Fruit fly (Drosophila melanogaster) whole organism, embryonic: Measurements from ENCODE around the gene gdl.
A peak's percentile ranks its signal among the peaks of the same experiment; 100 is the strongest.

Experiments
- ATbp ChIP-seq: fragments of 200-800 bp; sonication (Bioruptor generic); optimal IDR thresholded peaks from 2 replicates; lab custom pipeline; 2017; ENCODE audit warnings: missing biosample characterization, mild to moderate bottlenecking, missing genetic modification characterization, missing genetic modification reagents
- Atf3 ChIP-seq: fragments of 200-800 bp; sonication (Bioruptor generic); optimal IDR thresholded peaks from 3 replicates; lab custom pipeline; 2016; ENCODE audit warnings: missing biosample characterization, missing genetic modification characterization
- Blimp-1 ChIP-seq: fragments of 200-800 bp; sonication (Bioruptor generic); optimal IDR thresholded peaks from 3 replicates; lab custom pipeline; 2018; ENCODE audit warnings: missing biosample characterization, missing genetic modification characterization, mild to moderate bottlenecking, moderate library complexity, missing genetic modification reagents
- BtbVII ChIP-seq: fragments of 200-800 bp; sonication (Bioruptor generic); optimal IDR thresholded peaks from 3 replicates; lab custom pipeline; 2017; ENCODE audit warnings: missing biosample characterization, mild to moderate bottlenecking, missing genetic modification characterization
- CG10979 ChIP-seq: fragments of 200-800 bp; sonication (Bioruptor generic); optimal IDR thresholded peaks from 2 replicates; lab custom pipeline; 2018; ENCODE audit warnings: missing biosample characterization, mild to moderate bottlenecking, missing genetic modification characterization, moderate library complexity
- CG11696 ChIP-seq: fragments of 200-800 bp; sonication (Bioruptor generic); IDR thresholded peaks from 2 replicates; pipeline ENCODE4 v1.3.6; 2022; ENCODE audit warnings: missing biosample characterization, missing genetic modification characterization
- CG1603 ChIP-seq: fragments of 200-800 bp; sonication (Bioruptor generic); optimal IDR thresholded peaks from 2 replicates; lab custom pipeline; 2019; ENCODE audit warnings: missing biosample characterization, mild to moderate bottlenecking, missing genetic modification characterization, moderate library complexity
- CG1647 ChIP-seq: fragments of 200-800 bp; sonication (Bioruptor generic); optimal IDR thresholded peaks from 3 replicates; lab custom pipeline; 2016; ENCODE audit warnings: missing biosample characterization, missing genetic modification characterization
- CG16863 ChIP-seq: fragments of 200-800 bp; sonication (Bioruptor generic); optimal IDR thresholded peaks from 3 replicates; lab custom pipeline; 2016; ENCODE audit warnings: missing biosample characterization, missing genetic modification characterization
- CG17328 ChIP-seq: fragments of 200-800 bp; sonication (Bioruptor generic); IDR thresholded peaks from 2 replicates; pipeline ENCODE4 v1.3.6; 2022; ENCODE audit warnings: missing biosample characterization, missing genetic modification characterization
- CG18011 ChIP-seq: fragments of 200-800 bp; sonication (Bioruptor generic); optimal IDR thresholded peaks from 2 replicates; lab custom pipeline; 2017; ENCODE audit warnings: missing biosample characterization, missing genetic modification characterization, mild to moderate bottlenecking, moderate library complexity, missing genotype
- CG2875 ChIP-seq: fragments of 200-800 bp; sonication (Bioruptor generic); optimal IDR thresholded peaks from 2 replicates; lab custom pipeline; 2017; ENCODE audit warnings: missing biosample characterization, mild to moderate bottlenecking, missing genetic modification characterization, missing genetic modification reagents
- CG43689 ChIP-seq: fragments of 200-800 bp; sonication (Bioruptor generic); IDR thresholded peaks from 2 replicates; pipeline ENCODE4 v1.3.6; 2022; ENCODE audit warnings: missing biosample characterization, missing genetic modification characterization
- CG5180 ChIP-seq: fragments of 200-800 bp; sonication (Bioruptor generic); optimal IDR thresholded peaks from 3 replicates; lab custom pipeline; 2017; ENCODE audit warnings: missing biosample characterization, missing genetic modification characterization, mild to moderate bottlenecking, moderate library complexity, missing genetic modification reagents
- CG5953 ChIP-seq: fragments of 200-800 bp; sonication (Bioruptor generic); IDR thresholded peaks from 2 replicates; pipeline ENCODE4 v1.3.6; 2022; ENCODE audit warnings: missing biosample characterization, missing genetic modification characterization
- CG6689 ChIP-seq: fragments of 200-800 bp; sonication (Bioruptor generic); IDR thresholded peaks from 2 replicates; pipeline ENCODE4 v1.3.6; 2022; ENCODE audit warnings: missing biosample characterization, missing genetic modification characterization
- CG8388 ChIP-seq: fragments of 200-800 bp; sonication (Bioruptor generic); optimal IDR thresholded peaks from 2 replicates; lab custom pipeline; 2019; ENCODE audit warnings: missing biosample characterization, mild to moderate bottlenecking, missing genetic modification characterization, moderate library complexity
- CG9932 ChIP-seq: fragments of 200-800 bp; sonication (Bioruptor generic); IDR thresholded peaks from 2 replicates; pipeline ENCODE4 v1.3.6; 2022; ENCODE audit warnings: missing biosample characterization, missing genetic modification characterization
- CoRest ChIP-seq: fragments of 200-800 bp; sonication (Bioruptor generic); optimal IDR thresholded peaks from 3 replicates; lab custom pipeline; 2018; ENCODE audit warnings: missing biosample characterization, mild to moderate bottlenecking, missing genetic modification characterization, moderate library complexity
- Dip3 ChIP-seq: fragments of 200-800 bp; sonication (Bioruptor generic); optimal IDR thresholded peaks from 3 replicates; lab custom pipeline; 2016; ENCODE audit warnings: missing biosample characterization, missing genetic modification characterization
- Drgx ChIP-seq: fragments of 200-800 bp; sonication (Bioruptor generic); IDR thresholded peaks from 2 replicates; pipeline ENCODE4 v1.3.6; 2022; ENCODE audit warnings: missing biosample characterization, missing genetic modification characterization
- Ets65A ChIP-seq: fragments of 200-800 bp; sonication (Bioruptor generic); peaks from one replicate; lab custom pipeline; 2016; ENCODE audit warnings: missing biosample characterization, missing genetic modification characterization
- Fer3 ChIP-seq: fragments of 200-800 bp; sonication (Bioruptor generic); optimal IDR thresholded peaks from 2 replicates; lab custom pipeline; 2018; ENCODE audit warnings: missing biosample characterization, mild to moderate bottlenecking, missing genetic modification characterization, moderate library complexity
- Hand ChIP-seq: fragments of 200-800 bp; sonication (Bioruptor generic); optimal IDR thresholded peaks from 2 replicates; lab custom pipeline; 2017; ENCODE audit warnings: mild to moderate bottlenecking, missing biosample characterization, missing genetic modification reagents, missing genetic modification characterization
- Vsx1 ChIP-seq: fragments of 200-800 bp; sonication (Bioruptor generic); optimal IDR thresholded peaks from 2 replicates; lab custom pipeline; 2017; ENCODE audit warnings: missing biosample characterization, mild to moderate bottlenecking, missing genetic modification characterization, missing genetic modification reagents
- Xbp1 ChIP-seq: fragments of 200-800 bp; sonication (Bioruptor generic); optimal IDR thresholded peaks from 3 replicates; lab custom pipeline; 2016; ENCODE audit warnings: missing biosample characterization, mild to moderate bottlenecking, missing genetic modification characterization
- Xrp1 ChIP-seq: fragments of 200-800 bp; sonication (Bioruptor generic); IDR thresholded peaks from 2 replicates; pipeline ENCODE4 v1.3.6; 2022; ENCODE audit warnings: missing biosample characterization, missing genetic modification characterization
- abd-A ChIP-seq: fragments of 200-800 bp; sonication (Bioruptor generic); optimal IDR thresholded peaks from 3 replicates; lab custom pipeline; 2019; ENCODE audit warnings: missing biosample characterization, mild to moderate bottlenecking, missing genetic modification characterization, moderate library complexity
- amos ChIP-seq: fragments of 200-800 bp; sonication (Bioruptor generic); IDR thresholded peaks from 2 replicates; pipeline ENCODE4 v1.3.6; 2022; ENCODE audit warnings: missing biosample characterization, missing genetic modification characterization; ENCODE audit not compliant: partially characterized antibody
- cato ChIP-seq: fragments of 200-800 bp; sonication (Bioruptor generic); optimal IDR thresholded peaks from 2 replicates; lab custom pipeline; 2016; ENCODE audit warnings: missing biosample characterization, missing genetic modification characterization, borderline replicate concordance
- chif ChIP-seq, 2 experiments: fragments of 200-800 bp; sonication (Bioruptor generic); optimal IDR thresholded peaks; 3 replicates each; lab custom pipeline; 2016; ENCODE audit warnings: missing biosample characterization in 2 of 2, missing genetic modification characterization in 2 of 2
- gcm ChIP-seq: fragments of 200-800 bp; sonication (Bioruptor generic); optimal IDR thresholded peaks from 2 replicates; lab custom pipeline; 2019; ENCODE audit warnings: missing biosample characterization, mild to moderate bottlenecking, missing genetic modification characterization, moderate library complexity
- grau ChIP-seq: fragments of 200-800 bp; optimal IDR thresholded peaks from 3 replicates; lab custom pipeline; 2019; ENCODE audit warnings: missing biosample characterization, mild to moderate bottlenecking, missing genetic modification characterization, moderate library complexity
- lab ChIP-seq: fragments of 200-800 bp; sonication (Bioruptor generic); optimal IDR thresholded peaks from 3 replicates; lab custom pipeline; 2017; ENCODE audit warnings: missing biosample characterization, missing genetic modification characterization, mild to moderate bottlenecking, moderate library complexity, missing genetic modification reagents
- lilli ChIP-seq: fragments of 200-800 bp; sonication (Bioruptor generic); optimal IDR thresholded peaks from 3 replicates; lab custom pipeline; 2016; ENCODE audit warnings: missing biosample characterization, missing genetic modification characterization
- lola ChIP-seq, 3 experiments: fragments of >200 bp in 2 of 3; fragments of 200-800 bp in 1 of 3; sonication (Bioruptor generic) in 1 of 3; optimal IDR thresholded peaks; 2 replicates each; lab custom pipeline; 2017 to 2019; ENCODE audit warnings: missing biosample characterization in 3 of 3, missing genetic modification characterization in 3 of 3, mild to moderate bottlenecking in 1 of 3, moderate library complexity in 1 of 3
- nerfin-1 ChIP-seq: fragments of 200-800 bp; sonication (Bioruptor generic); optimal IDR thresholded peaks from 3 replicates; lab custom pipeline; 2019; ENCODE audit warnings: missing biosample characterization, mild to moderate bottlenecking, missing genetic modification characterization, moderate library complexity
- nmo ChIP-seq: fragments of 200-800 bp; sonication (Bioruptor generic); optimal IDR thresholded peaks from 2 replicates; lab custom pipeline; 2018; ENCODE audit warnings: missing biosample characterization, mild to moderate bottlenecking, missing genetic modification characterization, moderate library complexity
- pum ChIP-seq: fragments of 200-800 bp; sonication (Bioruptor generic); optimal IDR thresholded peaks from 2 replicates; lab custom pipeline; 2016; ENCODE audit warnings: missing biosample characterization, missing genetic modification characterization
- rib ChIP-seq: fragments of 200-800 bp; sonication (Bioruptor generic); IDR thresholded peaks from 2 replicates; pipeline ENCODE4 v1.3.6; 2022; ENCODE audit warnings: missing biosample characterization, missing genetic modification characterization
- sc ChIP-seq, 3 experiments: fragments of >200 bp in 2 of 3; fragments of 200-800 bp in 1 of 3; sonication (Bioruptor generic) in 1 of 3; optimal IDR thresholded peaks; 2 replicates in 2 of 3; 3 replicates in 1 of 3; lab custom pipeline; 2017; ENCODE audit warnings: mild to moderate bottlenecking in 1 of 3, missing biosample characterization in 1 of 3, missing genetic modification characterization in 1 of 3, missing genetic modification reagents in 1 of 3
- shn ChIP-seq: fragments of 200-800 bp; sonication (Bioruptor generic); optimal IDR thresholded peaks from 3 replicates; lab custom pipeline; 2016; ENCODE audit warnings: missing biosample characterization, missing genetic modification characterization
- slou ChIP-seq: fragments of 200-800 bp; sonication (Bioruptor generic); optimal IDR thresholded peaks from 3 replicates; lab custom pipeline; 2016; ENCODE audit warnings: missing biosample characterization, missing genetic modification characterization
- stwl ChIP-seq: fragments of 200-800 bp; sonication (Bioruptor generic); optimal IDR thresholded peaks from 3 replicates; lab custom pipeline; 2018; ENCODE audit warnings: missing biosample characterization, mild to moderate bottlenecking, missing genetic modification characterization, moderate library complexity
- tgo ChIP-seq: fragments of 200-800 bp; sonication (Bioruptor generic); IDR thresholded peaks from 3 replicates; pipeline ENCODE4 v1.3.6; 2022; ENCODE audit warnings: missing biosample characterization, missing genetic modification characterization
- tx ChIP-seq: fragments of 200-800 bp; sonication (Bioruptor generic); optimal IDR thresholded peaks from 2 replicates; lab custom pipeline; 2016; ENCODE audit warnings: missing biosample characterization, missing genetic modification characterization

Gene gdl

dm6 chr3L:15534274-15535227 is 25.3 kb downstream of the gdl start (continued):
- TF ChIP-seq tx (GFP tag; lab: Kevin White, UChicago) (peak; percentile 9), chif (GFP tag; optimal IDR thresholded peaks at IDR 0.05; lab: Kevin White, UChicago) (peak; percentile 43 to 64), CG2875 (GFP tag; lab: Kevin White, UChicago) (no peak), amos (GFP tag; lab: Robert Waterston, UW) (no peak), CG1603 (peak; percentile 44), slou (GFP tag; lab: Kevin White, UChicago) (peak; percentile 28), Hand (GFP tag; lab: Kevin White, UChicago) (peak; percentile 12), shn (GFP tag; lab: Kevin White, UChicago) (peak; percentile 48), nerfin-1 (tag; lab: Kevin White, UChicago) (peak; percentile 53), sc (optimal IDR thresholded peaks at IDR 0.05; lab: Kevin White, UChicago) (no peak), sc (GFP tag; optimal IDR thresholded peaks at IDR 0.05; lab: Kevin White, UChicago) (peak; percentile 39), Dip3 (GFP tag; lab: Kevin White, UChicago) (peak; percentile 56), Drgx (peak; percentile 28; the same call in 1 of the 2 replicates), CG43689 (GFP tag; lab: Robert Waterston, UW) (no peak), CG6689 (peak; percentile 42; the same call in 1 of the 2 replicates), CG9932 (GFP tag; lab: Robert Waterston, UW) (peak; percentile 66), BtbVII (GFP tag; lab: Kevin White, UChicago) (peak; percentile 15), Vsx1 (GFP tag; lab: Kevin White, UChicago) (peak; percentile 48), abd-A (tag; lab: Kevin White, UChicago) (peak; percentile 28), stwl (tag; lab: Kevin White, UChicago) (no peak), CG17328 (GFP tag; lab: Robert Waterston, UW) (0 out of 2 replicates have a peak, but pooled peaks have one; percentile 55), ATbp (GFP tag; lab: Kevin White, UChicago) (peak; percentile 52), lilli (peak; percentile 74), CG1647 (GFP tag; lab: Kevin White, UChicago) (peak; percentile 40), Xrp1 (GFP tag; lab: Robert Waterston, UW) (peak; percentile 14; the same call in 1 of the 2 replicates), CG18011 (GFP tag; lab: Kevin White, UChicago) (peak; percentile 11), grau (tag; lab: Kevin White, UChicago) (peak; percentile 73), tgo (GFP tag; lab: Robert Waterston, UW) (no peak), CG16863 (GFP tag; lab: Kevin White, UChicago) (peak; percentile 62), CG10979 (tag; lab: Kevin White, UChicago) (peak; percentile 62), CG8388 (GFP tag; lab: Kevin White, UChicago) (peak; percentile 49), Ets65A (GFP tag; lab: Kevin White, UChicago) (peak; percentile 93), rib (GFP tag; lab: Robert Waterston, UW) (no peak), CG5953 (GFP tag; lab: Robert Waterston, UW) (no peak), Blimp-1 (peak; percentile 16), lola (GFP tag; optimal IDR thresholded peaks at IDR 0.05; lab: Kevin White, UChicago) (peak in 1 of 3 experiments; percentile 83), gcm (GFP tag; lab: Kevin White, UChicago) (peak; percentile 53), lab (peak; percentile 20), Fer3 (tag; lab: Kevin White, UChicago) (peak; percentile 13), CoRest (tag; lab: Kevin White, UChicago) (peak; percentile 87), pum (GFP tag; lab: Kevin White, UChicago) (peak; percentile 59), Atf3 (GFP tag; lab: Kevin White, UChicago) (peak; percentile 29), nmo (GFP tag; lab: Kevin White, UChicago) (peak; percentile 80), Xbp1 (GFP tag; lab: Kevin White, UChicago) (peak; percentile 72), CG11696 (GFP tag; lab: Robert Waterston, UW) (no peak), cato (GFP tag; lab: Kevin White, UChicago) (peak; percentile 45), CG5180 (GFP tag; lab: Kevin White, UChicago) (peak; percentile 6)
